Worm (Caenorhabditis elegans) whole organism, late embryonic: Measurements from ENCODE around the gene C01G10.18.

Experiments
- C08G9.2 ChIP-seq: sonication (generic microtip); optimal IDR thresholded peaks from 2 replicates; lab custom pipeline; 2016; ENCODE audit warnings: mild to moderate bottlenecking, missing genetic modification characterization, moderate library complexity, missing compliant biosample characterization
- K02D7.2 ChIP-seq: sonication (generic microtip); optimal IDR thresholded peaks from 2 replicates; lab custom pipeline; 2017; ENCODE audit warnings: mild to moderate bottlenecking, missing genetic modification characterization, missing compliant biosample characterization
- K09A11.1 ChIP-seq: sonication (generic microtip); optimal IDR thresholded peaks from 2 replicates; lab custom pipeline; 2017; ENCODE audit warnings: antibody characterized with exemption, mild to moderate bottlenecking, missing genetic modification characterization, missing compliant biosample characterization; ENCODE audit not compliant: insufficient read depth
- T23F11.4 ChIP-seq: fragments of 200-800 bp; sonication (Bioruptor generic); optimal IDR thresholded peaks from 2 replicates; lab custom pipeline; 2018; ENCODE audit warnings: mild to moderate bottlenecking, missing genetic modification characterization, missing compliant biosample characterization
- Y22D7AL.16 ChIP-seq: sonication (generic microtip); optimal IDR thresholded peaks from 2 replicates; lab custom pipeline; 2016; ENCODE audit warnings: missing genetic modification characterization, missing compliant biosample characterization
- ceh-14 ChIP-seq: sonication (generic microtip); optimal IDR thresholded peaks from 2 replicates; lab custom pipeline; 2016; ENCODE audit warnings: missing genotype, missing genetic modification characterization, missing compliant biosample characterization
- ceh-18 ChIP-seq: sonication (generic microtip); optimal IDR thresholded peaks from 2 replicates; lab custom pipeline; 2016; ENCODE audit warnings: missing genetic modification characterization, missing compliant biosample characterization
- ceh-19 ChIP-seq: fragments of 200-800 bp; sonication (Bioruptor generic); optimal IDR thresholded peaks from 2 replicates; lab custom pipeline; 2018; ENCODE audit warnings: mild to moderate bottlenecking, missing genetic modification characterization, missing compliant biosample characterization
- ceh-2 ChIP-seq: sonication (generic microtip); optimal IDR thresholded peaks from 2 replicates; lab custom pipeline; 2016; ENCODE audit warnings: missing genotype, missing genetic modification characterization, missing compliant biosample characterization
- ceh-24 ChIP-seq: sonication (generic microtip); optimal IDR thresholded peaks from 2 replicates; lab custom pipeline; 2016; ENCODE audit warnings: mild to moderate bottlenecking, missing genetic modification characterization, missing compliant biosample characterization
- ceh-30 ChIP-seq: fragments of 150-350 bp; optimal IDR thresholded peaks from 2 replicates; lab custom pipeline; 2014; ENCODE audit warnings: missing biosample characterization, missing genetic modification characterization
- ceh-31 ChIP-seq: sonication (generic microtip); optimal IDR thresholded peaks from 2 replicates; lab custom pipeline; 2016; ENCODE audit warnings: missing genetic modification characterization, missing compliant biosample characterization
- ceh-34 ChIP-seq: sonication (generic microtip); optimal IDR thresholded peaks from 2 replicates; lab custom pipeline; 2016; ENCODE audit warnings: mild to moderate bottlenecking, missing genetic modification characterization, missing compliant biosample characterization
- ceh-45 ChIP-seq: fragments of 200-800 bp; sonication (Bioruptor generic); IDR thresholded peaks from 2 replicates; pipeline ENCODE4 v1.3.6; 2022; ENCODE audit warnings: missing genetic modification reagents, missing genetic modification characterization, missing compliant biosample characterization
- ceh-9 ChIP-seq: sonication (generic microtip); optimal IDR thresholded peaks from 2 replicates; lab custom pipeline; 2016; ENCODE audit warnings: mild to moderate bottlenecking, missing genetic modification characterization, inconsistent platforms, missing compliant biosample characterization
- che-1 ChIP-seq: sonication (generic microtip); optimal IDR thresholded peaks from 2 replicates; lab custom pipeline; 2016; ENCODE audit warnings: mild to moderate bottlenecking, missing genetic modification characterization, missing compliant biosample characterization
- dmd-4 ChIP-seq: sonication (generic microtip); optimal IDR thresholded peaks from 2 replicates; lab custom pipeline; 2016; ENCODE audit warnings: borderline replicate concordance, missing genetic modification characterization, missing compliant biosample characterization
- dve-1 ChIP-seq: sonication (generic microtip); optimal IDR thresholded peaks from 2 replicates; lab custom pipeline; 2017; ENCODE audit warnings: antibody characterized with exemption, mild to moderate bottlenecking, missing genetic modification characterization, missing compliant biosample characterization
- elt-2 ChIP-seq: sonication (generic microtip); optimal IDR thresholded peaks from 2 replicates; lab custom pipeline; 2016; ENCODE audit warnings: missing genetic modification reagents, missing genetic modification characterization, missing compliant biosample characterization
- ets-4 ChIP-seq: sonication (generic microtip); optimal IDR thresholded peaks from 2 replicates; lab custom pipeline; 2016; ENCODE audit warnings: missing genetic modification characterization, missing compliant biosample characterization
- fax-1 ChIP-seq: sonication (generic microtip); optimal IDR thresholded peaks from 2 replicates; lab custom pipeline; 2016; ENCODE audit warnings: missing genotype, missing genetic modification characterization, missing compliant biosample characterization
- fkh-10 ChIP-seq: fragments of 150-350 bp; optimal IDR thresholded peaks from 2 replicates; lab custom pipeline; 2014; ENCODE audit warnings: missing biosample characterization, missing genetic modification reagents, missing genetic modification characterization
- hlh-15 ChIP-seq: sonication (generic microtip); optimal IDR thresholded peaks from 2 replicates; lab custom pipeline; 2016; ENCODE audit warnings: missing genetic modification characterization, missing compliant biosample characterization
- hlh-30 ChIP-seq: sonication (generic microtip); optimal IDR thresholded peaks from 2 replicates; lab custom pipeline; 2017; ENCODE audit warnings: antibody characterized with exemption, missing genetic modification characterization, missing compliant biosample characterization; ENCODE audit not compliant: insufficient read depth
- hlh-6 ChIP-seq: sonication (generic microtip); optimal IDR thresholded peaks from 2 replicates; lab custom pipeline; 2016; ENCODE audit warnings: missing genotype, missing genetic modification characterization, missing compliant biosample characterization
- nfya-1 ChIP-seq: sonication (generic microtip); optimal IDR thresholded peaks from 2 replicates; lab custom pipeline; 2017; ENCODE audit warnings: missing genetic modification characterization, mild to moderate bottlenecking, missing compliant biosample characterization, antibody characterized with exemption, moderate library complexity
- nhr-11 ChIP-seq: fragments of 150-350 bp; optimal IDR thresholded peaks from 2 replicates; lab custom pipeline; 2014; ENCODE audit warnings: missing biosample characterization, missing genetic modification characterization
- npax-4 ChIP-seq: sonication (generic microtip); optimal IDR thresholded peaks from 2 replicates; lab custom pipeline; 2016; ENCODE audit warnings: missing genetic modification characterization, missing compliant biosample characterization
- pax-1 ChIP-seq: fragments of 150-350 bp; optimal IDR thresholded peaks from 2 replicates; lab custom pipeline; 2014; ENCODE audit warnings: missing biosample characterization, missing genetic modification characterization
- pha-4 ChIP-seq: fragments of 150-350 bp; optimal IDR thresholded peaks from 2 replicates; lab custom pipeline; 2018; ENCODE audit warnings: missing biosample characterization, missing genetic modification reagents, missing genetic modification characterization
- pros-1 ChIP-seq: fragments of 150-350 bp; optimal IDR thresholded peaks from 2 replicates; lab custom pipeline; 2014; ENCODE audit warnings: missing biosample characterization, missing genetic modification reagents, missing genetic modification characterization
- ref-2 ChIP-seq: sonication (generic microtip); optimal IDR thresholded peaks from 2 replicates; lab custom pipeline; 2016; ENCODE audit warnings: missing genetic modification characterization, missing compliant biosample characterization
- rnt-1 ChIP-seq: sonication (generic microtip); optimal IDR thresholded peaks from 2 replicates; lab custom pipeline; 2016; ENCODE audit warnings: missing genetic modification characterization, missing compliant biosample characterization
- sdc-2 ChIP-seq: sonication (generic microtip); optimal IDR thresholded peaks from 2 replicates; lab custom pipeline; 2016; ENCODE audit warnings: missing genotype, missing genetic modification characterization, missing compliant biosample characterization
- sox-2 ChIP-seq: fragments of 200-800 bp; sonication (Bioruptor generic); IDR thresholded peaks from 2 replicates; pipeline ENCODE4 v1.3.6; 2022; ENCODE audit warnings: missing genetic modification reagents, missing genetic modification characterization, missing compliant biosample characterization
- tbx-2 ChIP-seq: sonication (generic microtip); optimal IDR thresholded peaks from 2 replicates; lab custom pipeline; 2016; ENCODE audit warnings: missing genetic modification characterization, missing compliant biosample characterization
- ttx-3 ChIP-seq: sonication (generic microtip); optimal IDR thresholded peaks from 2 replicates; lab custom pipeline; 2016; ENCODE audit warnings: missing genetic modification reagents, missing genetic modification characterization, missing compliant biosample characterization
- unc-3 ChIP-seq, 2 experiments: fragments of 200-800 bp in 1 of 2; sonication (Bioruptor generic) in 1 of 2; sonication (generic microtip) in 1 of 2; conservative IDR thresholded peaks in 1 of 2; optimal IDR thresholded peaks in 1 of 2; 2 replicates each; pipeline versions ENCODE4 v1.3.6 to Lab custom; 2016 to 2022; ENCODE audit warnings: missing compliant biosample characterization in 2 of 2, missing genetic modification characterization in 2 of 2, missing genetic modification reagents in 1 of 2
- unc-42 ChIP-seq: sonication (generic microtip); optimal IDR thresholded peaks from 2 replicates; lab custom pipeline; 2016; ENCODE audit warnings: missing genotype, missing genetic modification characterization, missing compliant biosample characterization
- unc-55 ChIP-seq: sonication (generic microtip); optimal IDR thresholded peaks from 2 replicates; lab custom pipeline; 2017; ENCODE audit warnings: missing biosample characterization, missing genetic modification reagents, missing genetic modification characterization
- zip-5 ChIP-seq: sonication (generic microtip); optimal IDR thresholded peaks from 2 replicates; lab custom pipeline; 2016; ENCODE audit warnings: missing genetic modification characterization, missing compliant biosample characterization
- ztf-16 ChIP-seq: sonication (generic microtip); optimal IDR thresholded peaks from 2 replicates; lab custom pipeline; 2017; ENCODE audit warnings: missing genetic modification characterization, missing compliant biosample characterization

C01G10.18 gene

ce11 chrV:15057724-15058123 is 30.8 kb downstream of the C01G10.18 start:
- TF ChIP-seq ceh-9 (no peak), pha-4 (no peak), ceh-31 (tag; lab: Kevin White, UChicago) (no peak), ceh-30 (tag; lab: Kevin White, UChicago) (no peak), Y22D7AL.16 (tag; lab: Kevin White, UChicago) (no peak)

- TF ChIP-seq unc-3 (GFP tag; conservative IDR thresholded peaks at IDR 0.05; lab: Robert Waterston, UW) (no peak), unc-3 (tag; optimal IDR thresholded peaks at IDR 0.05; lab: Kevin White, UChicago) (no peak), elt-2 (no peak), unc-42 (no peak)
Measured at ce11 chrV:15056346-15056839, 32.1 kb downstream of the C01G10.18 start.

ce11 chrV:15055873-15056272 is 32.6 kb downstream of the C01G10.18 start, which contains the start of gene C25D7.16:
Gene C25D7.16, plus strand, starts transcription at chrV:15056173.
- TF ChIP-seq ceh-9 (no peak), ceh-19 (GFP tag; lab: Kevin White, UChicago) (no peak), hlh-15 (no peak), ceh-30 (tag; lab: Kevin White, UChicago) (no peak), C08G9.2 (tag; lab: Kevin White, UChicago) (no peak), che-1 (no peak), pros-1 (tag; lab: Kevin White, UChicago) (no peak), ets-4 (tag; lab: Kevin White, UChicago) (no peak), ref-2 (tag; lab: Kevin White, UChicago) (no peak), hlh-30 (tag; lab: Kevin White, UChicago) (no peak)

ce11 chrV:15054733-15055132 is 33.8 kb downstream of the C01G10.18 start:
- TF ChIP-seq zip-5 (tag; lab: Kevin White, UChicago) (no peak), hlh-6 (tag; lab: Kevin White, UChicago) (no peak), elt-2 (no peak), npax-4 (tag; lab: Kevin White, UChicago) (no peak), sox-2 (GFP tag; lab: Robert Waterston, UW) (no peak)

- no peak for TF ChIP-seq sdc-2
- no peak for TF ChIP-seq tbx-2 (tag; lab: Kevin White, UChicago)
- TF ChIP-seq dve-1 = no peak
- TF ChIP-seq ceh-9 = no peak
- TF ChIP-seq che-1 = no peak
- TF ChIP-seq fax-1 (tag; lab: Kevin White, UChicago) = no peak
- TF ChIP-seq nfya-1 (tag; lab: Kevin White, UChicago) = no peak
- no peak for TF ChIP-seq K02D7.2
- no peak for TF ChIP-seq ceh-14 (tag; lab: Kevin White, UChicago)
- TF ChIP-seq C08G9.2 (tag; lab: Kevin White, UChicago) = no peak
- TF ChIP-seq ttx-3 = no peak
- no peak for TF ChIP-seq dmd-4 (tag; lab: Kevin White, UChicago)
- no peak for TF ChIP-seq K09A11.1 (tag; lab: Kevin White, UChicago)
- TF ChIP-seq Y22D7AL.16 (tag; lab: Kevin White, UChicago) = no peak
- TF ChIP-seq, all 69 proteins: peak for 0
Measured at ce11 chrV:15052368-15052767, 36.1 kb downstream of the C01G10.18 start, which contains the start of the genes fbxa-82 and C25D7.5. Gene fbxa-82, minus strand, starts transcription at chrV:15052530. Gene C25D7.5, plus strand, starts transcription at chrV:15052650.

ce11 chrV:15051720-15052119 is 36.8 kb downstream of the C01G10.18 start:
- TF ChIP-seq ceh-24 (tag; lab: Kevin White, UChicago) = no peak
- no peak for TF ChIP-seq ceh-18
- TF ChIP-seq ceh-14 (tag; lab: Kevin White, UChicago) = no peak
- no peak for TF ChIP-seq che-1
- no peak for TF ChIP-seq ztf-16
- TF ChIP-seq dve-1 = no peak
- no peak for TF ChIP-seq ceh-45 (GFP tag; lab: Robert Waterston, UW)
- no peak for TF ChIP-seq pax-1 (tag; lab: Kevin White, UChicago)
- no peak for TF ChIP-seq Y22D7AL.16 (tag; lab: Kevin White, UChicago)
- no peak for TF ChIP-seq unc-55
- TF ChIP-seq ceh-34 (tag; lab: Kevin White, UChicago) = no peak
- TF ChIP-seq T23F11.4 (GFP tag; lab: Kevin White, UChicago) = no peak
- TF ChIP-seq ceh-2 (tag; lab: Kevin White, UChicago) = no peak
- no peak for TF ChIP-seq ceh-31 (tag; lab: Kevin White, UChicago)
- TF ChIP-seq rnt-1 (tag; lab: Kevin White, UChicago) = no peak
- TF ChIP-seq nhr-11 (tag; lab: Kevin White, UChicago) = no peak
- no peak for TF ChIP-seq fax-1 (tag; lab: Kevin White, UChicago)
- TF ChIP-seq fkh-10 (GFP tag; lab: Kevin White, UChicago) = no peak
- TF ChIP-seq, all 69 proteins: peak for 0
